Worm (Caenorhabditis elegans) whole organism, young adult: ENCODE data around the gene D1005.5.
A peak's percentile ranks its signal among the peaks of the same experiment; 100 is the strongest.

ENCODE experiments used
- B0019.2 ChIP-seq: fragments of 200-800 bp; sonication (Bioruptor generic); conservative IDR thresholded peaks from 2 replicates; pipeline ENCODE4 v1.3.6; 2022; ENCODE audit warnings: missing genetic modification reagents, missing genetic modification characterization, missing compliant biosample characterization
- B0336.3 ChIP-seq: fragments of 200-800 bp; sonication (Bioruptor generic); IDR thresholded peaks from 2 replicates; pipeline ENCODE4 v1.3.6; 2022; ENCODE audit warnings: missing genetic modification characterization, missing compliant biosample characterization
- F10E7.11 ChIP-seq: sonication (generic microtip); optimal IDR thresholded peaks from 2 replicates; lab custom pipeline; 2017; ENCODE audit warnings: mild to moderate bottlenecking, missing genetic modification characterization, moderate library complexity, missing compliant biosample characterization
- F37B4.10 ChIP-seq: fragments of 200-800 bp; sonication (Bioruptor generic); IDR thresholded peaks from 2 replicates; pipeline ENCODE4 v1.3.6; 2022; ENCODE audit warnings: missing genetic modification characterization, missing compliant biosample characterization
- F55B11.4 ChIP-seq: sonication (generic microtip); optimal IDR thresholded peaks from 2 replicates; lab custom pipeline; 2016; ENCODE audit warnings: missing compliant biosample characterization, missing genetic modification characterization, borderline replicate concordance; ENCODE audit not compliant: insufficient read depth
- F57C9.4 ChIP-seq: sonication (generic microtip); optimal IDR thresholded peaks from 2 replicates; lab custom pipeline; 2017; ENCODE audit warnings: mild to moderate bottlenecking, missing genetic modification characterization, missing compliant biosample characterization
- T07F8.4 ChIP-seq: sonication (generic microtip); optimal IDR thresholded peaks from 2 replicates; lab custom pipeline; 2016; ENCODE audit warnings: mild to moderate bottlenecking, missing genetic modification characterization, moderate library complexity, missing compliant biosample characterization
- T26A5.8 ChIP-seq: sonication (generic microtip); optimal IDR thresholded peaks from 2 replicates; lab custom pipeline; 2016; ENCODE audit warnings: missing genetic modification characterization, missing compliant biosample characterization
- Y53G8AR.9 ChIP-seq: fragments of 200-800 bp; sonication (Bioruptor generic); conservative IDR thresholded peaks from 2 replicates; pipeline ENCODE4 v1.3.6; 2022; ENCODE audit warnings: missing genetic modification reagents, missing genetic modification characterization, missing compliant biosample characterization
- Y67H2A.10 ChIP-seq: fragments of 200-800 bp; sonication (Bioruptor generic); conservative IDR thresholded peaks from 2 replicates; pipeline ENCODE4 v1.3.6; 2022; ENCODE audit warnings: missing genetic modification reagents, missing genetic modification characterization, missing compliant biosample characterization
- Y79H2A.3 ChIP-seq: fragments of 200-800 bp; sonication (Bioruptor generic); conservative IDR thresholded peaks from 2 replicates; pipeline ENCODE4 v1.3.6; 2022; ENCODE audit warnings: missing genetic modification reagents, missing genetic modification characterization, missing compliant biosample characterization
- Y95B8A.8 ChIP-seq: fragments of 200-800 bp; sonication (Bioruptor generic); IDR thresholded peaks from 2 replicates; pipeline ENCODE4 v1.3.6; 2022; ENCODE audit warnings: missing genetic modification reagents, missing genetic modification characterization, missing compliant biosample characterization
- atf-7 ChIP-seq: sonication (generic microtip); optimal IDR thresholded peaks from 2 replicates; lab custom pipeline; 2017; ENCODE audit warnings: mild to moderate bottlenecking, missing genetic modification characterization, missing compliant biosample characterization
- attf-6 ChIP-seq: fragments of 200-800 bp; sonication (Bioruptor generic); IDR thresholded peaks from 2 replicates; pipeline ENCODE4 v1.3.6; 2022; ENCODE audit warnings: missing genetic modification reagents, missing genetic modification characterization, missing compliant biosample characterization
- cebp-1 ChIP-seq, 2 experiments: fragments of 200-800 bp in 1 of 2; sonication (Bioruptor generic) in 1 of 2; sonication (generic microtip) in 1 of 2; IDR thresholded peaks in 1 of 2; optimal IDR thresholded peaks in 1 of 2; 2 replicates each; pipeline versions ENCODE4 v1.3.6 to Lab custom; 2017 to 2022; ENCODE audit warnings: missing compliant biosample characterization in 2 of 2, missing genetic modification characterization in 2 of 2, mild to moderate bottlenecking in 1 of 2, missing genetic modification reagents in 1 of 2, moderate library complexity in 1 of 2
- die-1 ChIP-seq: sonication (generic microtip); optimal IDR thresholded peaks from 2 replicates; lab custom pipeline; 2016; ENCODE audit warnings: missing genotype, mild to moderate bottlenecking, missing genetic modification characterization, missing compliant biosample characterization
- dpff-1 ChIP-seq: sonication (generic microtip); optimal IDR thresholded peaks from 2 replicates; lab custom pipeline; 2017; ENCODE audit warnings: mild to moderate bottlenecking, missing genetic modification characterization, missing compliant biosample characterization
- egl-44 ChIP-seq: fragments of 200-800 bp; sonication (Bioruptor generic); IDR thresholded peaks from 2 replicates; pipeline ENCODE4 v1.3.6; 2022; ENCODE audit warnings: missing genetic modification reagents, missing genetic modification characterization, missing compliant biosample characterization
- egrh-3 ChIP-seq: fragments of 200-800 bp; sonication (Bioruptor generic); IDR thresholded peaks from 2 replicates; pipeline ENCODE4 v1.3.6; 2022; ENCODE audit warnings: missing genetic modification reagents, missing genetic modification characterization, missing compliant biosample characterization
- ets-4 ChIP-seq: fragments of 200-800 bp; sonication (Bioruptor generic); optimal IDR thresholded peaks from 2 replicates; lab custom pipeline; 2018; ENCODE audit warnings: mild to moderate bottlenecking, missing genetic modification characterization, missing compliant biosample characterization
- gei-17 ChIP-seq: fragments of 200-800 bp; sonication (Bioruptor generic); optimal IDR thresholded peaks from 2 replicates; lab custom pipeline; 2018; ENCODE audit warnings: mild to moderate bottlenecking, missing genetic modification characterization, missing compliant biosample characterization
- hrde-1 ChIP-seq: sonication (generic microtip); optimal IDR thresholded peaks from 2 replicates; lab custom pipeline; 2016; ENCODE audit warnings: missing genetic modification characterization, mild to moderate bottlenecking, missing compliant biosample characterization, moderate library complexity, missing genotype, missing genetic modification reagents, borderline replicate concordance
- hsf-1 ChIP-seq: fragments of 200-800 bp; sonication (Bioruptor generic); IDR thresholded peaks from 2 replicates; pipeline ENCODE4 v1.3.6; 2022; ENCODE audit warnings: missing genetic modification reagents, missing genetic modification characterization, missing compliant biosample characterization
- lin-40 ChIP-seq: sonication (generic microtip); optimal IDR thresholded peaks from 2 replicates; lab custom pipeline; 2016; ENCODE audit warnings: missing genetic modification characterization, mild to moderate bottlenecking, missing compliant biosample characterization, missing genotype, missing genetic modification reagents
- madf-8 ChIP-seq: fragments of 200-800 bp; sonication (Bioruptor generic); conservative IDR thresholded peaks from 2 replicates; pipeline ENCODE4 v1.3.6; 2022; ENCODE audit warnings: missing genetic modification reagents, missing genetic modification characterization, missing compliant biosample characterization
- mcd-1 ChIP-seq: fragments of 200-800 bp; sonication (Bioruptor generic); IDR thresholded peaks from 2 replicates; pipeline ENCODE4 v1.3.6; 2022; ENCODE audit warnings: missing genetic modification reagents, missing genetic modification characterization, missing compliant biosample characterization
- nfya-1 ChIP-seq: sonication (generic microtip); optimal IDR thresholded peaks from 2 replicates; lab custom pipeline; 2017; ENCODE audit warnings: antibody characterized with exemption, missing compliant biosample characterization, missing genetic modification characterization, borderline replicate concordance; ENCODE audit not compliant: insufficient read depth
- nhr-179 ChIP-seq: sonication (generic microtip); optimal IDR thresholded peaks from 2 replicates; lab custom pipeline; 2016; ENCODE audit warnings: mild to moderate bottlenecking, missing genetic modification characterization, missing compliant biosample characterization
- nhr-80 ChIP-seq: sonication (generic microtip); optimal IDR thresholded peaks from 2 replicates; lab custom pipeline; 2016; ENCODE audit warnings: missing genetic modification characterization, missing compliant biosample characterization
- pbrm-1 ChIP-seq: fragments of 200-800 bp; sonication (Bioruptor generic); IDR thresholded peaks from 2 replicates; pipeline ENCODE4 v1.3.6; 2022; ENCODE audit warnings: missing genetic modification reagents, missing genetic modification characterization, missing compliant biosample characterization
- rec-8 ChIP-seq, 2 experiments: sonication (generic microtip); optimal IDR thresholded peaks; 2 replicates each; lab custom pipeline; 2016; ENCODE audit warnings: mild to moderate bottlenecking in 2 of 2, missing genetic modification characterization in 2 of 2, missing genetic modification reagents in 2 of 2, missing genotype in 2 of 2, missing biosample characterization in 1 of 2, missing compliant biosample characterization in 1 of 2, moderate library complexity in 1 of 2
- sea-2 ChIP-seq: fragments of 200-800 bp; sonication (Bioruptor generic); IDR thresholded peaks from 2 replicates; pipeline ENCODE4 v1.3.6; 2022; ENCODE audit warnings: missing genetic modification characterization, missing compliant biosample characterization
- snpc-1.1 ChIP-seq: sonication (generic microtip); optimal IDR thresholded peaks from 2 replicates; lab custom pipeline; 2017; ENCODE audit warnings: missing genetic modification characterization, mild to moderate bottlenecking, missing compliant biosample characterization, antibody characterized with exemption, moderate library complexity, missing genotype, missing genetic modification reagents; ENCODE audit not compliant: insufficient read depth
- snpc-3.4 ChIP-seq: sonication (generic microtip); optimal IDR thresholded peaks from 2 replicates; lab custom pipeline; 2017; ENCODE audit warnings: missing genetic modification characterization, mild to moderate bottlenecking, missing compliant biosample characterization, antibody characterized with exemption, moderate library complexity, missing genotype, missing genetic modification reagents
- tbp1 ChIP-seq: fragments of 200-800 bp; sonication (Bioruptor generic); optimal IDR thresholded peaks from 2 replicates; lab custom pipeline; 2018; ENCODE audit warnings: mild to moderate bottlenecking, missing genetic modification characterization, missing compliant biosample characterization
- unc-62 ChIP-seq: fragments of 150-350 bp; optimal IDR thresholded peaks from 2 replicates; lab custom pipeline; 2014; ENCODE audit warnings: missing biosample characterization, missing genetic modification reagents, missing genetic modification characterization
- zfh-2 ChIP-seq: fragments of 200-800 bp; sonication (Bioruptor generic); conservative IDR thresholded peaks from 2 replicates; pipeline ENCODE4 v1.3.6; 2022; ENCODE audit warnings: missing genetic modification reagents, missing genetic modification characterization, missing compliant biosample characterization
- zim-3 ChIP-seq: sonication (generic microtip); optimal IDR thresholded peaks from 2 replicates; lab custom pipeline; 2017; ENCODE audit warnings: mild to moderate bottlenecking, missing genetic modification characterization, moderate library complexity, missing compliant biosample characterization
- ztf-26 ChIP-seq: sonication (generic microtip); optimal IDR thresholded peaks from 2 replicates; lab custom pipeline; 2017; ENCODE audit warnings: missing genetic modification characterization, missing compliant biosample characterization
- ztf-6 ChIP-seq: fragments of 200-800 bp; sonication (Bioruptor generic); IDR thresholded peaks from 2 replicates; pipeline ENCODE4 v1.3.6; 2022; ENCODE audit warnings: missing genetic modification reagents, missing genetic modification characterization, missing compliant biosample characterization

Gene D1005.5

DNA sequence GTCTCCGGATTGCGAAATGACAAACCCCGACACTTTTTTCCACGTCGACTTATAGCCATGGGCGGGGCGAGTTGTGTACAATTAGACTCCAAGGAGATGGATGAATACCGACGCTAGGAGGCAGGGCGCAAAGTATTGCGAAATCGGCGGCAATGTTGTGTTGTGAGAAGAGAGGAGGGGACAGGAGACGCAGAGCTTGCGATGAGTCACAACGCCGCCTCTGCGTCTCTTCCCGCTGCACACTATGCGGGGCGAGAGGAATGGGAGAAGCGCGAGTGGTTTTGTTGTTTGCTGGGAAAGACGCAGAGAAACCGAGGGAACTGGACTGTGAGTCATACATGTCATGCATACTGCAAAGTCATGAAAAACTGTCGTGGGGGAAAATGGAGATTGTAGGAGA is 18.4 kb downstream of the D1005.5 start (continued):
- TF ChIP-seq pbrm-1 (peak; percentile 86), T07F8.4 (tag; lab: Kevin White, UChicago) (no peak), gei-17 (GFP tag; lab: Kevin White, UChicago) (peak; percentile 84), attf-6 (GFP tag; lab: Robert Waterston, UW) (no peak), ztf-26 (tag; lab: Kevin White, UChicago) (peak; percentile 92), sea-2 (GFP tag; lab: Robert Waterston, UW) (no peak), B0336.3 (GFP tag; lab: Robert Waterston, UW) (peak; percentile 94), dpff-1 (tag; lab: Kevin White, UChicago) (no peak), Y53G8AR.9 (GFP tag; lab: Robert Waterston, UW) (peak; percentile 81), die-1 (tag; lab: Kevin White, UChicago) (peak; percentile 61), nfya-1 (tag; lab: Kevin White, UChicago) (no peak), Y67H2A.10 (GFP tag; lab: Robert Waterston, UW) (no peak), F37B4.10 (GFP tag; lab: Robert Waterston, UW) (0 out of 2 replicates have a peak, but pooled peaks have one; percentile 48), snpc-3.4 (no peak), F10E7.11 (tag; lab: Kevin White, UChicago) (peak; percentile 26), nhr-80 (tag; lab: Kevin White, UChicago) (peak; percentile 86), egrh-3 (peak; percentile 77), madf-8 (GFP tag; lab: Robert Waterston, UW) (no peak), tbp1 (peak; percentile 60), Y79H2A.3 (GFP tag; lab: Robert Waterston, UW) (no peak), cebp-1 (GFP tag; IDR thresholded peaks at IDR 0.05; lab: Robert Waterston, UW) (peak; percentile 100), cebp-1 (tag; optimal IDR thresholded peaks at IDR 0.05; lab: Kevin White, UChicago) (no peak), zfh-2 (GFP tag; lab: Robert Waterston, UW) (peak; percentile 100), T26A5.8 (tag; lab: Kevin White, UChicago) (no peak), hrde-1 (tag; lab: Kevin White, UChicago) (no peak), ztf-6 (GFP tag; lab: Robert Waterston, UW) (no peak), zim-3 (tag; lab: Kevin White, UChicago) (no peak), snpc-1.1 (tag; lab: Kevin White, UChicago) (no peak), B0019.2 (GFP tag; lab: Robert Waterston, UW) (no peak), egl-44 (GFP tag; lab: Robert Waterston, UW) (peak; percentile 86), rec-8 (tag; optimal IDR thresholded peaks at IDR 0.05; lab: Kevin White, UChicago) (no peak), F57C9.4 (tag; lab: Kevin White, UChicago) (no peak), unc-62 (peak; percentile 78), mcd-1 (GFP tag; lab: Robert Waterston, UW) (peak; percentile 77), ets-4 (peak; percentile 91), Y95B8A.8 (peak; percentile 81; the same call in 1 of the 2 replicates), nhr-179 (tag; lab: Kevin White, UChicago) (no peak)
- TF ChIP-seq, all 124 proteins: peak for 62

DNA sequence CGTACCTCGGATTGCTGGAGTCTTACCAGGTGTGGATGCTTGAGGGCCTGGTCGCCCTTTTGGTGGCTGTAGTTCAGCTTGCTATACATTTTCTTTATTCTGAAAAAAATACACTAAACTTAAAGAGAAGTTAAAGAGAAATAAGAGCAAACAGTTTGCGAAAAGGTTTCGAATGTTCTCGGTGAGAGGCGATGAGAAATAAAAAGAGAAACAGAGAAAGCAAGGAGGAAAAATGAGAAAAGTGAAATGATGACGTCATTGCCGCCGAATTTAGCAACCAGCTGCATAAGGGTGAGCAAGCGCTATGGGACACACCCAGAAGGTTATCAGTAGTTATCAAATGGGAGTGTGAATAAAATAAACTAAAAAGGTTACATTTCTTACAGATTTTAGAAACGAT is 19.0 kb downstream of the D1005.5 start, which contains the start of gene cebp-1:
Gene cebp-1 (minus strand): TSS at position 99 of the 400 bp plus-strand sequence.
- no peak for TF ChIP-seq F55B11.4 (tag; lab: Kevin White, UChicago)
- no peak for TF ChIP-seq rec-8 (tag; optimal IDR thresholded peaks at IDR 0.05; lab: Kevin White, UChicago)
- no peak for TF ChIP-seq hsf-1 (GFP tag; lab: Robert Waterston, UW)
- peak; percentile 95 for TF ChIP-seq atf-7 (tag; lab: Kevin White, UChicago)
- no peak for TF ChIP-seq lin-40 (tag; lab: Kevin White, UChicago)
- TF ChIP-seq Y95B8A.8, result no peak
